Fruit fly (Drosophila melanogaster) whole organism, pupa: ENCODE measurements around the gene CG14966.

ENCODE experiments used
- CG10348 ChIP-seq: fragments of 200-800 bp; sonication (Bioruptor generic); IDR thresholded peaks from 2 replicates; pipeline ENCODE4 v1.3.6; 2022; ENCODE audit warnings: missing biosample characterization, missing genetic modification characterization
- CG12605 ChIP-seq: fragments of 200-800 bp; sonication (Bioruptor generic); IDR thresholded peaks from 2 replicates; pipeline ENCODE4 v1.3.6; 2022; ENCODE audit warnings: missing biosample characterization, missing genetic modification characterization
- CG13204 ChIP-seq: fragments of 200-800 bp; sonication (Bioruptor generic); optimal IDR thresholded peaks from 2 replicates; lab custom pipeline; 2018; ENCODE audit warnings: missing biosample characterization, mild to moderate bottlenecking, missing genetic modification characterization, moderate library complexity
- CG14655 ChIP-seq: fragments of 200-800 bp; sonication (Bioruptor generic); optimal IDR thresholded peaks from 3 replicates; lab custom pipeline; 2017; ENCODE audit warnings: mild to moderate bottlenecking, missing biosample characterization, missing genetic modification reagents, missing genetic modification characterization
- CG15710 ChIP-seq: fragments of 200-800 bp; sonication (Bioruptor generic); optimal IDR thresholded peaks from 2 replicates; lab custom pipeline; 2018; ENCODE audit warnings: missing biosample characterization, mild to moderate bottlenecking, missing genetic modification characterization, moderate library complexity
- CG17806 ChIP-seq: fragments of 200-800 bp; sonication (Bioruptor generic); optimal IDR thresholded peaks from 2 replicates; lab custom pipeline; 2018; ENCODE audit warnings: missing biosample characterization, mild to moderate bottlenecking, missing genetic modification characterization, moderate library complexity
- CG32121 ChIP-seq: fragments of 200-800 bp; sonication (Bioruptor generic); IDR thresholded peaks from 2 replicates; pipeline ENCODE4 v1.3.6; 2022; ENCODE audit warnings: missing biosample characterization, missing genetic modification characterization
- CG34367 ChIP-seq: fragments of 200-800 bp; sonication (Bioruptor generic); optimal IDR thresholded peaks from 2 replicates; lab custom pipeline; 2018; ENCODE audit warnings: missing biosample characterization, mild to moderate bottlenecking, missing genetic modification characterization
- CG4496 ChIP-seq: fragments of 200-800 bp; sonication (Bioruptor generic); IDR thresholded peaks from 3 replicates; pipeline ENCODE4 v1.3.6; 2022; ENCODE audit warnings: missing biosample characterization, missing genetic modification characterization
- CG8159 ChIP-seq: fragments of 200-800 bp; sonication (Bioruptor generic); optimal IDR thresholded peaks from 3 replicates; lab custom pipeline; 2018; ENCODE audit warnings: missing biosample characterization, mild to moderate bottlenecking, missing genetic modification characterization, moderate library complexity
- CG8301 ChIP-seq: fragments of 200-800 bp; sonication (Bioruptor generic); optimal IDR thresholded peaks from 2 replicates; lab custom pipeline; 2018; ENCODE audit warnings: missing biosample characterization, mild to moderate bottlenecking, missing genetic modification characterization
- CG9948 ChIP-seq: fragments of 200-800 bp; sonication (Bioruptor generic); optimal IDR thresholded peaks from 2 replicates; lab custom pipeline; 2018; ENCODE audit warnings: missing biosample characterization, mild to moderate bottlenecking, missing genetic modification characterization, moderate library complexity
- D1 ChIP-seq: fragments of 200-800 bp; sonication (Bioruptor generic); optimal IDR thresholded peaks from 2 replicates; lab custom pipeline; 2018; ENCODE audit warnings: missing biosample characterization, mild to moderate bottlenecking, missing genetic modification characterization, moderate library complexity
- EcR ChIP-seq: fragments of 200-800 bp; sonication (Bioruptor generic); optimal IDR thresholded peaks from 3 replicates; lab custom pipeline; 2019; ENCODE audit warnings: missing biosample characterization, missing genetic modification characterization, mild to moderate bottlenecking, moderate library complexity, missing genetic modification reagents
- Ets98B ChIP-seq: fragments of 200-800 bp; sonication (Bioruptor generic); IDR thresholded peaks from 2 replicates; pipeline ENCODE4 v1.3.6; 2022; ENCODE audit warnings: missing biosample characterization, missing genetic modification characterization
- Pif1A ChIP-seq: fragments of 200-800 bp; sonication (Bioruptor generic); optimal IDR thresholded peaks from 3 replicates; lab custom pipeline; 2016; ENCODE audit warnings: missing biosample characterization, missing genetic modification characterization
- Pif1B ChIP-seq: fragments of 200-800 bp; sonication (Bioruptor generic); optimal IDR thresholded peaks from 3 replicates; lab custom pipeline; 2016; ENCODE audit warnings: missing biosample characterization, missing genetic modification characterization
- Snoo ChIP-seq: fragments of 200-800 bp; sonication (Bioruptor generic); optimal IDR thresholded peaks from 3 replicates; lab custom pipeline; 2017; ENCODE audit warnings: missing biosample characterization, mild to moderate bottlenecking, missing genetic modification characterization, inconsistent platforms
- fd96Ca ChIP-seq: fragments of 200-800 bp; sonication (Bioruptor generic); IDR thresholded peaks from 3 replicates; pipeline ENCODE4 v1.3.6; 2022; ENCODE audit warnings: missing biosample characterization, missing genetic modification characterization
- gl ChIP-seq: fragments of 200-800 bp; sonication (Bioruptor generic); optimal IDR thresholded peaks from 2 replicates; lab custom pipeline; 2018; ENCODE audit warnings: missing biosample characterization, mild to moderate bottlenecking, missing genetic modification characterization
- rn ChIP-seq: fragments of 200-800 bp; sonication (Bioruptor generic); IDR thresholded peaks from 2 replicates; pipeline ENCODE4 v1.3.6; 2022; ENCODE audit warnings: missing biosample characterization, missing genetic modification characterization

Gene CG14966

DNA sequence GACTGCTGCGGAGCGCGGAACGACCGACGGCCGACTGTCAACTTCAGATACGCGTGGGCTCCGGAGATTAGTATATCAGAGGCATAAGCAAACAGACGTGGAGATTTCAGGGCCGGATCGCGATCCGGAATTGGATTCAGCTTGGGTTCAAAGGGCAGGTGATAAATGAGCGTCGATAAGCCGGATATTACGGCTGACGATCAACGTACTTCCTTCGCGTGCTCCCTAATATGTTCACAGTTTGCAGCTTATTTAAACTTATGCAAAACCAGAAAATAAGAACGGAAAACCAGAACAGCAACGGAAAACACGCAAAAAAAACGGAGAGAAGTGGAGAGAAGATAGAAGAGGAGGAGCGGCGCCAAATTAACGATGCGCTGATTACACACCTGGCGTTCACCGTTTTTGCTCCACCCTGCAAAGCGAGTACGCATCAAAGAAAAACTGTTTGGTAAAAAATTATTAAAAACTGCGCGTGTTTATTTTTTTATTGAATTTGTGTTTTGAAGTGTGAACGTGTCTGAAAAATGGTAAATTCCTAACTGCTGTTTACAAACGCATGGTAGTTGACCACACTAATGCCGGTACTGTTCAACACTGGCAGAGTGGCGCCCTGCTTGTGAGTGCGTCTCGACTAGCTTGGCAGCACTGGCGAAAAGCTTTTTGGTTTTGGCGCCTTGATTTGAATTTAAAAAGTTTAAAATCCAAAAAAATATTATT, 41.8 kb upstream of the CG14966 start, which contains the start of gene CG17746:
Gene CG17746 (minus strand): TSS at position 546 of the 720 bp plus-strand sequence.
- TF ChIP-seq gl (peak; percentile 26), CG8159 (tag; lab: Kevin White, UChicago) (peak; percentile 8), CG34367 (tag; lab: Kevin White, UChicago) (no peak), CG4496 (GFP tag; lab: Robert Waterston, UW) (peak; percentile 39; the same call in 1 of the 3 replicates), CG32121 (GFP tag; lab: Robert Waterston, UW) (no peak), Pif1B (no peak)

- TF ChIP-seq gl (no peak), EcR (GFP tag; lab: Kevin White, UChicago) (peak; percentile 45)
These were observed 38.9 kb upstream of the CG14966 start for dm6 chr3L:3236319-3236718.

- no peak for TF ChIP-seq Pif1B
- 0 out of 2 replicates have a peak, but pooled peaks have one; percentile 0 for TF ChIP-seq CG32121 (GFP tag; lab: Robert Waterston, UW)
- TF ChIP-seq CG8301 (tag; lab: Kevin White, UChicago): no peak
- no peak for TF ChIP-seq CG17806
- TF ChIP-seq CG10348 (GFP tag; lab: Robert Waterston, UW): no peak
- TF ChIP-seq Ets98B: peak; percentile 4; the same call in 1 of the 2 replicates
These were observed 29.0 kb upstream of the CG14966 start for dm6 chr3L:3226458-3226783.

DNA sequence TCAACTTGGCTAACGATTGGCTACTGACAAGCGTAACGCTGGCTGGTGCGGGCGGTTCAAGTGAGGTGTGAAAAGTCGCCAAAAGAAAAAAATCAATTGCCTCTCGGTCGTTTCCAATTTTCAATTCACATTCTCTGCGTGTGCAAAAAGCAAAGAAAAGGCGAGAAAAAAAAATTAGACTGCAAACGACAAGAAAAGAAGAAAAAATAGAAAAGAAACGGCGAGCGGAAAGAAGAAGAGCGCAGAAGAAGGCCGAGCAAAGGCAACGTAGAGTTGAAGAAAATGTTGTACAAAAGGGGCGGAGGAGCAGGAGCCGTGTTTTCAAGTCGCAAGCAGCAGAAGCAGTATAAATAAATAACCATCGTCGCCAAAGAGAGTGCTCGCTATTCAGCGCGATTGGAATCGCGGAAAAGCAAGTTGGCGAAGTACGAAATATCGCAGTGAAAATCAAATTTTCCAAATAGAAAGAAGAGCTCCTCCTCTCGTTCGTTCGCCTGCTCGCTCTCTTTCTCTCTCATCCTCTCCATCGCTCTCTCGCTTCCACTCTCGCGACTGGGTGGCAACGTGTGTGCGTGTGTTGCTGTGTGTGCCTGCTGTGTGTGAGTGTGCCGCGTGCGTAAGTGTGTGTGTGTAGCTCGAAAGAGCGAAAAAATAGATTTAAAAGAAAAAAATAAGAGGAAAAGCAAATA, 28.5 kb upstream of the CG14966 start:
- TF ChIP-seq CG14655 (peak; percentile 52), Pif1B (no peak), Snoo (tag; lab: Kevin White, UChicago) (no peak), Ets98B (peak; percentile 65), rn (GFP tag; lab: Robert Waterston, UW) (0 out of 2 replicates have a peak, but pooled peaks have one; percentile 8), CG10348 (GFP tag; lab: Robert Waterston, UW) (no peak), CG32121 (GFP tag; lab: Robert Waterston, UW) (peak; percentile 50; the same call in 1 of the 2 replicates), CG12605 (peak; percentile 59), CG34367 (tag; lab: Kevin White, UChicago) (peak; percentile 19), EcR (GFP tag; lab: Kevin White, UChicago) (peak; percentile 53), D1 (no peak), fd96Ca (GFP tag; lab: Robert Waterston, UW) (peak; percentile 76; the same call in 2 of the 3 replicates), CG4496 (GFP tag; lab: Robert Waterston, UW) (peak; percentile 58), CG17806 (peak; percentile 22), CG13204 (GFP tag; lab: Kevin White, UChicago) (peak; percentile 63), CG9948 (no peak), CG8301 (tag; lab: Kevin White, UChicago) (peak; percentile 16), CG15710 (tag; lab: Kevin White, UChicago) (peak; percentile 42), gl (peak; percentile 62), Pif1A (GFP tag; lab: Kevin White, UChicago) (no peak), CG8159 (tag; lab: Kevin White, UChicago) (no peak)

DNA sequence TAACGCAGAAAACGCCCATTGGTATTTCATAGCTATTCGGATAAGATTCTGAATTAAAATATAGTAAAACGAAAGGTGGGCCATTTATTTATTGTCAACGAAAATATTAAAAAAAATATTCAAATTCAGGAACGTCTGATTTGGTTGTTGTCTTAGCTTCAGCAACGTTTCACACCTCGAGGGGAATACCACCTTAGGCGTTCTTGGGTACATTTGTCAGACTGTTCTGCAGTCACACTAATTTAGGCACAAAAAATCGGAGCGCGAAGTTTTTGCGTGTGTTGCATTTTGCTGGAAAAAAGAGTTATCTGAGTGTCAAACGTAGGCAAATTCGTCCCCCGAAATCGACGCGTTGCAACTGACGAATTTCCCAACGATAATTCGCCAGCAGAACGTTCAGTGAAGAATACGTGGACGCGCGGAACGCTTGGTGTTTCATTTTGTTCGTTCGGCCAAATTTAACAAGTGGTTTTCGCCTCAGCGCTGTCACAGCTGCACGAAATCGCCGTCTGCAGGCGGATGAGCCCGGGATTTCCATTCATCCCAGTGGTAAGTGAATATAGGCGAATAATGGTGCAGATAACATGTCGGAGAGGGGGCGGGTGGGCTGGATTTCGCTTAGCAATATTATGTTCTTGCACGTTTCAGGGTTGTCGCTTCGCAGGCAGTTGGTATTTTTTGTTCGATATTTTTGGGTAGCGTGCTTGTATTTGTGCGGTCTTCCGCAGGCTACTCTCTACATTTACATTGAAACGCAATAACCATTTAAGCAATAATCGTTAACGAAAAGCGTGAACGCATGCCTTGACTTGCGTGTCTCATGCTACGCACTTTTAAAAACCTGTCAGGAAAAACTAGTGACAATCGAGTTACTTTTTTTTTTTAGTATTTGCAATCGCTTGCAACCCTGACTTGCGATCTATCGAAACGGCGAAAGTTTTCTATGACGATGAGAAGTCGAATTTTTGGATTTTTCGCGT, 27.6 kb upstream of the CG14966 start, which contains the start of gene Larp4B:
Gene Larp4B (plus strand): TSS at position 99 of the 980 bp plus-strand sequence.
- TF ChIP-seq CG8159 (tag; lab: Kevin White, UChicago) (no peak), CG17806 (no peak), gl (no peak), Snoo (tag; lab: Kevin White, UChicago) (no peak), Pif1A (GFP tag; lab: Kevin White, UChicago) (no peak), Pif1B (no peak), CG4496 (GFP tag; lab: Robert Waterston, UW) (no peak), CG12605 (no peak), CG15710 (tag; lab: Kevin White, UChicago) (no peak), CG13204 (GFP tag; lab: Kevin White, UChicago) (no peak), CG10348 (GFP tag; lab: Robert Waterston, UW) (no peak), D1 (no peak)

DNA sequence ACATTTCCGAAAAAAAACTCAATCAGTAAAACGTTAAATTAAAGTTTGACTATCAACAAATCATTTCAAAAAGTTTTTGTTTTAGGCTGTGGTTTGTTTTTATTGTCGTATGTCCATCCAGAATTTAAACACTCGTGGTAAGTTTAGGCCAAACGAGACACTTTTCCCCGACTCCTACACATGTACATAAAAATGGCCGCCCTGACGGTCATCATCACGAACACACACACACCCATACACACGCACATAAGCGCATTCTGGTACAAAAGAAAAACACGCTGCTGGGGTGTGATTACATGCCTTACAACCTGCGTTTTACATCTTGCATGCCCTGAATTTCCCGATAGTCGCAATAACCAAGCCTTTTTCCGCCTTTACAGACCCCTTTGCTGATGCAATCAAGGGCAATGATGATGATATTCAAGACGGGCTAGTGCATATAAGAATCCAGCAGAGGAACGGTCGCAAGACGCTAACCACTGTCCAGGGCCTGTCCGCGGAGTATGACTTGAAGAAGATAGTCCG, 26.0 kb upstream of the CG14966 start:
- TF ChIP-seq CG17806: no peak
- peak; percentile 39 for TF ChIP-seq EcR (GFP tag; lab: Kevin White, UChicago)
- TF ChIP-seq CG34367 (tag; lab: Kevin White, UChicago): no peak
